Worm (Caenorhabditis elegans) whole organism, mixed stage, embryonic: ENCODE data around the gene fbxa-59.

ENCODE experiments used
- M03D4.4 ChIP-seq: sonication (generic microtip); optimal IDR thresholded peaks from 2 replicates; lab custom pipeline; 2017; ENCODE audit warnings: mild to moderate bottlenecking, missing genetic modification characterization, missing compliant biosample characterization
- bed-3 ChIP-seq: fragments of 200-800 bp; sonication (Bioruptor generic); optimal IDR thresholded peaks from 3 replicates; lab custom pipeline; 2018; ENCODE audit warnings: mild to moderate bottlenecking, missing genetic modification characterization, moderate library complexity, missing compliant biosample characterization
- blmp-1 ChIP-seq: fragments of 150-350 bp; optimal IDR thresholded peaks from 2 replicates; lab custom pipeline; 2014; ENCODE audit warnings: missing biosample characterization, missing genetic modification characterization
- ceh-39 ChIP-seq: fragments of 150-350 bp; optimal IDR thresholded peaks from 2 replicates; lab custom pipeline; 2014; ENCODE audit warnings: missing biosample characterization, missing genetic modification characterization
- ceh-43 ChIP-seq: fragments of 200-800 bp; sonication (Bioruptor generic); optimal IDR thresholded peaks from 2 replicates; lab custom pipeline; 2018; ENCODE audit warnings: mild to moderate bottlenecking, missing genetic modification characterization, moderate library complexity, missing compliant biosample characterization
- ceh-83 ChIP-seq: fragments of 200-800 bp; sonication (Bioruptor generic); optimal IDR thresholded peaks from 2 replicates; lab custom pipeline; 2018; ENCODE audit warnings: mild to moderate bottlenecking, missing genetic modification characterization, missing compliant biosample characterization
- ces-1 ChIP-seq: fragments of 150-350 bp; optimal IDR thresholded peaks from 2 replicates; lab custom pipeline; 2014; ENCODE audit warnings: missing biosample characterization, missing genetic modification reagents, missing genetic modification characterization
- cnd-1 ChIP-seq: fragments of 200-800 bp; sonication (Bioruptor generic); optimal IDR thresholded peaks from 2 replicates; lab custom pipeline; 2018; ENCODE audit warnings: mild to moderate bottlenecking, missing genetic modification characterization, missing compliant biosample characterization
- drap-1 ChIP-seq: fragments of 200-800 bp; sonication (Bioruptor generic); optimal IDR thresholded peaks from 3 replicates; lab custom pipeline; 2018; ENCODE audit warnings: mild to moderate bottlenecking, missing genetic modification characterization, missing compliant biosample characterization
- elt-1 ChIP-seq: sonication (generic microtip); optimal IDR thresholded peaks from 2 replicates; lab custom pipeline; 2017; ENCODE audit warnings: missing genetic modification characterization, mild to moderate bottlenecking, missing compliant biosample characterization, antibody characterized with exemption, moderate library complexity, borderline replicate concordance; ENCODE audit not compliant: insufficient read depth
- elt-3 ChIP-seq: fragments of 150-350 bp; optimal IDR thresholded peaks from 2 replicates; lab custom pipeline; 2014; ENCODE audit warnings: missing biosample characterization, missing genetic modification characterization
- flh-1 ChIP-seq: fragments of 200-800 bp; sonication (Bioruptor generic); optimal IDR thresholded peaks from 2 replicates; lab custom pipeline; 2018; ENCODE audit warnings: mild to moderate bottlenecking, missing genetic modification characterization, moderate library complexity, missing compliant biosample characterization
- hlh-1 ChIP-seq: fragments of 150-350 bp; optimal IDR thresholded peaks from 2 replicates; lab custom pipeline; 2014; ENCODE audit warnings: missing biosample characterization, missing genetic modification reagents, missing genetic modification characterization
- lin-13 ChIP-seq: fragments of 150-350 bp; optimal IDR thresholded peaks from 2 replicates; lab custom pipeline; 2014; ENCODE audit warnings: missing biosample characterization, missing genetic modification characterization
- lin-32 ChIP-seq: fragments of 200-800 bp; sonication (Bioruptor generic); optimal IDR thresholded peaks from 2 replicates; lab custom pipeline; 2018; ENCODE audit warnings: mild to moderate bottlenecking, missing genetic modification characterization, missing compliant biosample characterization
- lsy-2 ChIP-seq: fragments of 150-350 bp; optimal IDR thresholded peaks from 2 replicates; lab custom pipeline; 2014; ENCODE audit warnings: missing biosample characterization, missing genetic modification characterization
- mab-5 ChIP-seq: fragments of 150-350 bp; optimal IDR thresholded peaks from 2 replicates; lab custom pipeline; 2014; ENCODE audit warnings: missing biosample characterization, missing genetic modification characterization
- mep-1 ChIP-seq: fragments of 150-350 bp; optimal IDR thresholded peaks from 2 replicates; lab custom pipeline; 2017; ENCODE audit warnings: missing biosample characterization, missing genetic modification reagents, missing genetic modification characterization, inconsistent platforms
- mls-2 ChIP-seq: sonication (generic microtip); optimal IDR thresholded peaks from 2 replicates; lab custom pipeline; 2016; ENCODE audit warnings: mild to moderate bottlenecking, missing genetic modification characterization, moderate library complexity, missing compliant biosample characterization
- nhr-12 ChIP-seq: fragments of 150-350 bp; optimal IDR thresholded peaks from 2 replicates; lab custom pipeline; 2014; ENCODE audit warnings: missing biosample characterization, missing genetic modification characterization
- nhr-2 ChIP-seq: fragments of 150-350 bp; optimal IDR thresholded peaks from 2 replicates; lab custom pipeline; 2014; ENCODE audit warnings: missing biosample characterization, missing genetic modification characterization
- nhr-28 ChIP-seq: fragments of 150-350 bp; optimal IDR thresholded peaks from 2 replicates; lab custom pipeline; 2014; ENCODE audit warnings: missing biosample characterization, missing genetic modification characterization
- nhr-76 ChIP-seq: sonication (generic microtip); optimal IDR thresholded peaks from 2 replicates; lab custom pipeline; 2017; ENCODE audit warnings: missing biosample characterization, missing genetic modification characterization
- snpc-4 ChIP-seq: fragments of 150-350 bp; optimal IDR thresholded peaks from 2 replicates; lab custom pipeline; 2014; ENCODE audit warnings: missing biosample characterization, missing genetic modification characterization
- sptf-1 ChIP-seq: sonication (generic microtip); optimal IDR thresholded peaks from 2 replicates; lab custom pipeline; 2017; ENCODE audit warnings: mild to moderate bottlenecking, missing genetic modification characterization, moderate library complexity, missing compliant biosample characterization
- tbx-8 ChIP-seq: fragments of 200-800 bp; sonication (Bioruptor generic); optimal IDR thresholded peaks from 2 replicates; lab custom pipeline; 2018; ENCODE audit warnings: mild to moderate bottlenecking, missing genetic modification characterization, moderate library complexity, missing compliant biosample characterization
- unc-120 ChIP-seq: sonication (generic microtip); optimal IDR thresholded peaks from 2 replicates; lab custom pipeline; 2017; ENCODE audit warnings: missing genetic modification characterization, missing compliant biosample characterization; ENCODE audit not compliant: poor library complexity, severe bottlenecking
- unc-62 ChIP-seq: fragments of 150-350 bp; optimal IDR thresholded peaks from 2 replicates; lab custom pipeline; 2014; ENCODE audit warnings: missing biosample characterization, missing genetic modification reagents, missing genetic modification characterization
- zip-8 ChIP-seq: fragments of 150-350 bp; optimal IDR thresholded peaks from 2 replicates; lab custom pipeline; 2014; ENCODE audit warnings: missing biosample characterization, missing genetic modification characterization
- ztf-11 ChIP-seq: fragments of 150-350 bp; optimal IDR thresholded peaks from 2 replicates; lab custom pipeline; 2014; ENCODE audit warnings: missing biosample characterization, missing genetic modification characterization

fbxa-59 gene

ce11 chrIII:966259-966658 lies 23.0 kb upstream of the fbxa-59 start:
- TF ChIP-seq lin-32, result peak; percentile 14
- TF ChIP-seq nhr-2 (tag; lab: Kevin White, UChicago), result peak; percentile 90
- no peak for TF ChIP-seq nhr-28
- TF ChIP-seq, all 35 proteins: peak for 2

ce11 chrIII:964637-965036 lies 21.4 kb upstream of the fbxa-59 start:
- TF ChIP-seq hlh-1, result no peak
- no peak for TF ChIP-seq sptf-1 (tag; lab: Kevin White, UChicago)
- no peak for TF ChIP-seq ces-1
- no peak for TF ChIP-seq nhr-12 (tag; lab: Kevin White, UChicago)

ce11 chrIII:961948-962347 lies 18.7 kb upstream of the fbxa-59 start, which contains the start of gene fbxa-51:
fbxa-51 (plus strand) TSS chrIII:962269.
- TF ChIP-seq ztf-11 (tag; lab: Kevin White, UChicago) (no peak), lsy-2 (no peak), unc-120 (tag; lab: Kevin White, UChicago) (no peak), cnd-1 (tag; lab: Kevin White, UChicago) (no peak), elt-1 (tag; lab: Kevin White, UChicago) (no peak), ceh-83 (GFP tag; lab: Kevin White, UChicago) (no peak), bed-3 (GFP tag; lab: Kevin White, UChicago) (no peak), mep-1 (tag; lab: Kevin White, UChicago) (no peak), unc-62 (GFP tag; lab: Kevin White, UChicago) (no peak), M03D4.4 (no peak), blmp-1 (no peak), hlh-1 (no peak)

ce11 chrIII:955981-956380 lies 12.7 kb upstream of the fbxa-59 start, which contains the start of gene fbxa-54:
fbxa-54 (plus strand) TSS chrIII:956334.
- no peak for TF ChIP-seq unc-62 (GFP tag; lab: Kevin White, UChicago)
- no peak for TF ChIP-seq lin-32
- no peak for TF ChIP-seq ceh-39 (tag; lab: Kevin White, UChicago)
- no peak for TF ChIP-seq lin-13 (tag; lab: Kevin White, UChicago)
- TF ChIP-seq elt-3 (tag; lab: Kevin White, UChicago), result no peak
- TF ChIP-seq ztf-11 (tag; lab: Kevin White, UChicago), result no peak
- TF ChIP-seq snpc-4, result no peak
- no peak for TF ChIP-seq elt-1 (tag; lab: Kevin White, UChicago)
- no peak for TF ChIP-seq mab-5 (tag; lab: Kevin White, UChicago)
- no peak for TF ChIP-seq tbx-8 (GFP tag; lab: Kevin White, UChicago)
- TF ChIP-seq flh-1 (GFP tag; lab: Kevin White, UChicago), result no peak
- no peak for TF ChIP-seq mep-1 (tag; lab: Kevin White, UChicago)
- no peak for TF ChIP-seq lsy-2
- no peak for TF ChIP-seq ces-1

ce11 chrIII:954553-954952 lies 11.3 kb upstream of the fbxa-59 start, which contains the start of the genes T12B5.15 and T12B5.14:
T12B5.15 (minus strand) TSS chrIII:954653.
T12B5.14 (plus strand) TSS chrIII:954873.
- TF ChIP-seq nhr-76, result no peak

DNA sequence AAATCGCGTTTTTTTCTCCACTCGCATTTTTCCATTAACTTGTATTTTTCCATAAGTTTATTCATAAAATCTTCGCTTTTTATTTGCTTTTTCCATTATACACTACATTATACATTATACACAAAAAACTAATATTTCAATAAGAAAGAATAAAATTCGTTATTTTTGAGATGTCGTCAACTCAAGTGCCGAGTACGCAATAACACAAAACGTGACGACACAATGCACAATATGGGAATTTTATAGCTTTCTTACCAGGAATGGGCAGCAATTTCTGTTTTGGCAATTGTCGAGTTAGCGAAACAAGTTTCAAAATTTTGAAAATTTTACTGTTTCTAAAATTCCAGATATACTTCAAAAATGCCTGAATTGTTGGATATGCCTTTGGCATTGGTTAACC lies 8.9 kb upstream of the fbxa-59 start, which contains the start of gene fbxa-10:
TSS of gene fbxa-10 (plus strand) at position 207 of the 400 bp plus-strand sequence.
- no peak for TF ChIP-seq tbx-8 (GFP tag; lab: Kevin White, UChicago)
- TF ChIP-seq nhr-2 (tag; lab: Kevin White, UChicago), result no peak
- TF ChIP-seq zip-8, result no peak
- TF ChIP-seq hlh-1, result no peak
- TF ChIP-seq drap-1 (GFP tag; lab: Kevin White, UChicago), result no peak
- TF ChIP-seq sptf-1 (tag; lab: Kevin White, UChicago), result no peak
- no peak for TF ChIP-seq ceh-43 (GFP tag; lab: Kevin White, UChicago)
- no peak for TF ChIP-seq mls-2 (tag; lab: Kevin White, UChicago)
- TF ChIP-seq snpc-4, result no peak
- peak; percentile 68 for TF ChIP-seq unc-120 (tag; lab: Kevin White, UChicago)
- TF ChIP-seq nhr-12 (tag; lab: Kevin White, UChicago), result no peak
- peak; percentile 52 for TF ChIP-seq ces-1
